Worm (Caenorhabditis elegans) whole organism, L3 larva: Measurements from ENCODE around the gene srsx-38.
"Not testable (repeated sequence)": the region's sequence is repeated elsewhere in the genome, so short reads cannot be mapped to it uniquely, and the experiment has no call there.

Experiments
- elt-2 ChIP-seq: sonication (generic microtip); optimal IDR thresholded peaks from 2 replicates; lab custom pipeline; 2016; ENCODE audit warnings: missing genetic modification reagents, mild to moderate bottlenecking, missing genetic modification characterization, missing compliant biosample characterization
- mdl-1 ChIP-seq: fragments of 150-350 bp; optimal IDR thresholded peaks from 2 replicates; lab custom pipeline; 2014; ENCODE audit warnings: missing biosample characterization, missing genetic modification characterization
- mml-1 ChIP-seq: fragments of 150-350 bp; sonication (generic microtip); optimal IDR thresholded peaks from 3 replicates; lab custom pipeline; 2014; ENCODE audit warnings: missing biosample characterization, missing genetic modification characterization
- nhr-237 ChIP-seq: fragments of 150-350 bp; optimal IDR thresholded peaks from 2 replicates; lab custom pipeline; 2014; ENCODE audit warnings: missing biosample characterization, missing genetic modification characterization
- nhr-76 ChIP-seq: fragments of 150-350 bp; sonication (generic microtip); optimal IDR thresholded peaks from 5 replicates; lab custom pipeline; 2014; ENCODE audit warnings: missing biosample characterization, missing genetic modification characterization
- pha-4 ChIP-seq: fragments of 150-350 bp; optimal IDR thresholded peaks from 2 replicates; lab custom pipeline; 2014; ENCODE audit warnings: missing biosample characterization, missing genetic modification reagents, missing genetic modification characterization
- pqm-1 ChIP-seq: fragments of 150-350 bp; optimal IDR thresholded peaks from 2 replicates; lab custom pipeline; 2017; ENCODE audit warnings: missing biosample characterization, missing genetic modification characterization, inconsistent platforms
- skn-1 ChIP-seq: fragments of 150-350 bp; optimal IDR thresholded peaks from 2 replicates; lab custom pipeline; 2014; ENCODE audit warnings: missing biosample characterization, missing genetic modification characterization
- unc-39 ChIP-seq: sonication (generic microtip); optimal IDR thresholded peaks from 4 replicates; lab custom pipeline; 2017; ENCODE audit warnings: missing biosample characterization, missing genetic modification characterization
- zag-1 ChIP-seq: fragments of 150-350 bp; optimal IDR thresholded peaks from 2 replicates; lab custom pipeline; 2014; ENCODE audit warnings: missing biosample characterization, missing genetic modification characterization
- ztf-11 ChIP-seq: fragments of 150-350 bp; optimal IDR thresholded peaks from 2 replicates; lab custom pipeline; 2014; ENCODE audit warnings: missing biosample characterization, missing genetic modification characterization
- ztf-4 ChIP-seq: fragments of 150-350 bp; optimal IDR thresholded peaks from 2 replicates; lab custom pipeline; 2014; ENCODE audit warnings: missing biosample characterization, missing genetic modification characterization

DNA sequence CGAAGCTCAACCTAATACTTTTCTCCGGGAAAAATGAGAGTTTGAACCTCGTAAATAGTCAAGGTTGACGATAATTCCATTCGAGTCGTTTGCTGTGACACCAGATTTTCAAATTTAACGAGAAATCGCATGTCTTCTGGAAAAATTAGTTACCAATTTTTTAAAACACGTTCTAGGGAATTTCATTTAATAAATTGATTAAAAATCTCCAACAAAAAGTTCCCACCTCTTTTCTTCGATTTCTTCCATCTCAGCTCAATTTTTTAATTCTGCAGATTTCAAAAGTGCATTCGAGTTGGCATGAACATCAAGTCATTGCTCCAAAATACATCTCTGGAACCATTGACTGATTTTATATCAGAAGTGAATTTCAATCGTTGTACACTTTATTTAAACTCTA lies 4.7 kb upstream of the srsx-38 start, which contains the start of gene nhr-282:
- not testable (repeated sequence) for TF ChIP-seq pqm-1 (tag; lab: Kevin White, UChicago); skn-1 (tag; lab: Kevin White, UChicago); mml-1 (tag; lab: Kevin White, UChicago); nhr-76; nhr-237 (tag; lab: Kevin White, UChicago); pha-4; zag-1; mdl-1 (tag; lab: Kevin White, UChicago); unc-39 (tag; lab: Kevin White, UChicago); elt-2; ztf-11; ztf-4 (tag; lab: Kevin White, UChicago)
